Fruit fly (Drosophila melanogaster) S2 (cell line): ENCODE data around the gene bon.

Source experiments
- CG8478 ChIP-seq: fragments of >200 bp; optimal IDR thresholded peaks from 2 replicates; lab custom pipeline; 2018
- CTCF ChIP-seq, 2 experiments: fragments of >200 bp; optimal IDR thresholded peaks; 2 replicates each; lab custom pipeline; 2018

DNA sequence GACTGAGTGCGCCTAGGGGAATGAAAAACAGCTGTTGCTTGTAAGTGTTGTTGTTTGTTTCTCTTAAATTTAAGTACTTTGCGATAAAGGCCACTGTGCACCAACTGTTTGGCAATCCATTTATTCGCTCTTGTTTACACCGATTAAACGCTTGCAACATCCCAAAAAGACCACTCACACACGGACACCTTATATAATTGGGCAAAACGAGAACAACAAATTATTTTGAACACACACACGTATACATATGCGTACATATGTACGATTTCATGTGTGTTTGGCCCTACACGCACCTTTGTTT lies 35.9 kb upstream of the bon start:
- no peak for TF ChIP-seq CG8478
- no peak for TF ChIP-seq CTCF (optimal IDR thresholded peaks at IDR 0.05; lab: Kevin White, UChicago)
